Worm (Caenorhabditis elegans): Measurements from ENCODE around the gene tbx-36.

- no peak for TF ChIP-seq nhr-237 (tag; optimal IDR thresholded peaks at IDR 0.05)
- no peak for TF ChIP-seq nhr-76 (tag; optimal IDR thresholded peaks at IDR 0.05)
- TF ChIP-seq Y48G9A.11 (GFP tag; IDR thresholded peaks at IDR 0.05) = no peak
- no peak for TF ChIP-seq lin-13 (GFP tag; optimal IDR thresholded peaks at IDR 0.05)
- TF ChIP-seq pha-4 (GFP tag; IDR thresholded peaks at IDR 0.05) = peak; percentile 25; the same call in 1 of the 2 replicates
- peak; percentile 66 for TF ChIP-seq pha-4 (tag; optimal IDR thresholded peaks at IDR 0.05)
- peak; percentile 41 for TF ChIP-seq fkh-10 (GFP tag; optimal IDR thresholded peaks at IDR 0.05)
- no peak for TF ChIP-seq ZK546.5 (tag; optimal IDR thresholded peaks at IDR 0.05)
- TF ChIP-seq T20F7.1 (GFP tag; optimal IDR thresholded peaks at IDR 0.05) = peak; percentile 55
- no peak for TF ChIP-seq R02D3.7 (tag; optimal IDR thresholded peaks at IDR 0.05)
- peak; percentile 55 for TF ChIP-seq hlh-30 (tag; optimal IDR thresholded peaks at IDR 0.05; ENCODE audit: insufficient read depth)
- no peak for TF ChIP-seq fos-1 (tag; optimal IDR thresholded peaks at IDR 0.05)
- TF ChIP-seq nhr-77 (tag; optimal IDR thresholded peaks at IDR 0.05) = peak; percentile 13
- TF ChIP-seq unc-130 (GFP tag; optimal IDR thresholded peaks at IDR 0.05) = no peak
These were observed 11.3 kb downstream of the tbx-36 start, which contains the start of gene ZK829.7 for ce11 chrIV:11961485-11962255.

Data from whole organism, L4 larva.